Worm (Caenorhabditis elegans) whole organism, L2 larva: ENCODE results near the gene C55A6.6.

Experiments
- F13H6.1 ChIP-seq: sonication (generic microtip); optimal IDR thresholded peaks from 2 replicates; lab custom pipeline; 2016; ENCODE audit warnings: missing genetic modification characterization, missing compliant biosample characterization
- Y55F3AM.14 ChIP-seq: fragments of 200-800 bp; sonication (Bioruptor generic); optimal IDR thresholded peaks from 2 replicates; lab custom pipeline; 2018; ENCODE audit warnings: mild to moderate bottlenecking, missing genetic modification characterization, missing compliant biosample characterization
- alr-1 ChIP-seq: fragments of 150-350 bp; optimal IDR thresholded peaks from 2 replicates; lab custom pipeline; 2014; ENCODE audit warnings: missing biosample characterization, missing genetic modification characterization
- ama-1 ChIP-seq: fragments of 150-350 bp; optimal IDR thresholded peaks from 2 replicates; lab custom pipeline; 2018; ENCODE audit warnings: inconsistent platforms
- elt-3 ChIP-seq: sonication (generic microtip); optimal IDR thresholded peaks from 2 replicates; lab custom pipeline; 2017; ENCODE audit warnings: missing biosample characterization, missing genetic modification characterization
- fos-1 ChIP-seq: fragments of 150-350 bp; optimal IDR thresholded peaks from 2 replicates; lab custom pipeline; 2014; ENCODE audit warnings: missing biosample characterization, missing genetic modification characterization
- mab-5 ChIP-seq: fragments of 150-350 bp; optimal IDR thresholded peaks from 2 replicates; lab custom pipeline; 2014; ENCODE audit warnings: missing biosample characterization, missing genetic modification characterization
- mdl-1 ChIP-seq, 2 experiments: fragments of 150-350 bp in 1 of 2; sonication (generic microtip) in 1 of 2; optimal IDR thresholded peaks; 2 replicates each; lab custom pipeline; 2017; ENCODE audit warnings: missing biosample characterization in 2 of 2, missing genetic modification characterization in 2 of 2
- nhr-12 ChIP-seq: fragments of 150-350 bp; optimal IDR thresholded peaks from 2 replicates; lab custom pipeline; 2014; ENCODE audit warnings: missing biosample characterization, missing genetic modification characterization
- nhr-237 ChIP-seq: fragments of 150-350 bp; optimal IDR thresholded peaks from 2 replicates; lab custom pipeline; 2014; ENCODE audit warnings: missing biosample characterization, missing genetic modification characterization
- nhr-25 ChIP-seq: fragments of 150-350 bp; sonication (generic microtip); optimal IDR thresholded peaks from 3 replicates; lab custom pipeline; 2014; ENCODE audit warnings: missing biosample characterization, missing genetic modification characterization
- skn-1 ChIP-seq: sonication (generic microtip); optimal IDR thresholded peaks from 2 replicates; lab custom pipeline; 2017; ENCODE audit warnings: missing biosample characterization, missing genetic modification characterization
- sma-3 ChIP-seq: sonication (generic microtip); optimal IDR thresholded peaks from 2 replicates; lab custom pipeline; 2016; ENCODE audit warnings: missing genetic modification reagents, missing genetic modification characterization, missing compliant biosample characterization
- zag-1 ChIP-seq: fragments of 150-350 bp; optimal IDR thresholded peaks from 2 replicates; lab custom pipeline; 2014; ENCODE audit warnings: missing biosample characterization, missing genetic modification characterization

- no peak for TF ChIP-seq nhr-237 (tag; lab: Kevin White, UChicago)
- no peak for TF ChIP-seq fos-1 (tag; lab: Kevin White, UChicago)
- TF ChIP-seq sma-3 (GFP tag; lab: Kevin White, UChicago): no peak
- no peak for TF ChIP-seq nhr-12 (tag; lab: Kevin White, UChicago)
- no peak for TF ChIP-seq zag-1 (tag; lab: Kevin White, UChicago)
- no peak for TF ChIP-seq elt-3
- TF ChIP-seq mab-5 (tag; lab: Kevin White, UChicago): no peak
- TF ChIP-seq skn-1: no peak
- TF ChIP-seq Y55F3AM.14: no peak
- no peak for TF ChIP-seq nhr-25
- no peak for TF ChIP-seq ama-1 (lab: Kevin White, UChicago)
- no peak for TF ChIP-seq F13H6.1 (tag; lab: Kevin White, UChicago)
- no peak for TF ChIP-seq mdl-1 (tag; optimal IDR thresholded peaks at IDR 0.05; lab: Kevin White, UChicago)
- TF ChIP-seq alr-1 (tag; lab: Kevin White, UChicago): no peak
These were observed 18.3 kb downstream of the C55A6.6 start, which contains the start of gene htrl-1 for ce11 chrV:11496283-11496682.
